Fruit fly (Drosophila melanogaster) whole organism, embryonic: ENCODE measurements around the gene CG32055.

ENCODE experiments used
- Blimp-1 ChIP-seq: fragments of 200-800 bp; sonication (Bioruptor generic); optimal IDR thresholded peaks from 3 replicates; lab custom pipeline; 2018; ENCODE audit warnings: missing biosample characterization, missing genetic modification characterization, mild to moderate bottlenecking, moderate library complexity, missing genetic modification reagents
- CG12236 ChIP-seq: fragments of 200-800 bp; sonication (Bioruptor generic); optimal IDR thresholded peaks from 2 replicates; lab custom pipeline; 2016; ENCODE audit warnings: missing biosample characterization, missing genetic modification characterization
- CG12942 ChIP-seq: fragments of 200-800 bp; sonication (Bioruptor generic); optimal IDR thresholded peaks from 3 replicates; lab custom pipeline; 2016; ENCODE audit warnings: missing biosample characterization, missing genetic modification characterization
- CG13123 ChIP-seq: fragments of 200-800 bp; sonication (Bioruptor generic); optimal IDR thresholded peaks from 2 replicates; lab custom pipeline; 2016; ENCODE audit warnings: missing biosample characterization, missing genetic modification characterization
- CG14860 ChIP-seq: fragments of 200-800 bp; sonication (Bioruptor generic); IDR thresholded peaks from 3 replicates; pipeline ENCODE4 v1.3.6; 2022; ENCODE audit warnings: missing biosample characterization, missing genetic modification characterization; ENCODE audit not compliant: partially characterized antibody
- CG1602 ChIP-seq: fragments of 200-800 bp; sonication (Bioruptor generic); optimal IDR thresholded peaks from 3 replicates; lab custom pipeline; 2016; ENCODE audit warnings: missing biosample characterization, missing genetic modification characterization
- CG17361 ChIP-seq: fragments of 200-800 bp; sonication (Bioruptor generic); IDR thresholded peaks from 3 replicates; pipeline ENCODE4 v1.3.6; 2022; ENCODE audit warnings: missing biosample characterization, missing genetic modification characterization
- CG17385 ChIP-seq: fragments of 200-800 bp; sonication (Bioruptor generic); optimal IDR thresholded peaks from 3 replicates; lab custom pipeline; 2018; ENCODE audit warnings: missing biosample characterization, mild to moderate bottlenecking, missing genetic modification characterization
- CG17829 ChIP-seq: fragments of 200-800 bp; optimal IDR thresholded peaks from 2 replicates; lab custom pipeline; 2019; ENCODE audit warnings: missing biosample characterization, mild to moderate bottlenecking, missing genetic modification characterization, moderate library complexity
- CG18262 ChIP-seq: fragments of 200-800 bp; optimal IDR thresholded peaks from 3 replicates; lab custom pipeline; 2019; ENCODE audit warnings: missing biosample characterization, mild to moderate bottlenecking, missing genetic modification characterization, moderate library complexity
- CG2678 ChIP-seq: fragments of 200-800 bp; sonication (Bioruptor generic); optimal IDR thresholded peaks from 3 replicates; lab custom pipeline; 2019; ENCODE audit warnings: missing biosample characterization, mild to moderate bottlenecking, missing genetic modification characterization, moderate library complexity
- CG3163 ChIP-seq: fragments of 200-800 bp; sonication (Bioruptor generic); optimal IDR thresholded peaks from 3 replicates; lab custom pipeline; 2016; ENCODE audit warnings: missing biosample characterization, missing genetic modification characterization
- CG34376 ChIP-seq: fragments of 200-800 bp; sonication (Bioruptor generic); optimal IDR thresholded peaks from 2 replicates; lab custom pipeline; 2018; ENCODE audit warnings: missing biosample characterization, mild to moderate bottlenecking, missing genetic modification characterization
- CG43689 ChIP-seq: fragments of 200-800 bp; sonication (Bioruptor generic); IDR thresholded peaks from 2 replicates; pipeline ENCODE4 v1.3.6; 2022; ENCODE audit warnings: missing biosample characterization, missing genetic modification characterization
- CG8281 ChIP-seq: fragments of 200-800 bp; sonication (Bioruptor generic); optimal IDR thresholded peaks from 2 replicates; lab custom pipeline; 2018; ENCODE audit warnings: missing biosample characterization, mild to moderate bottlenecking, missing genetic modification characterization, moderate library complexity
- Ets65A ChIP-seq: fragments of 200-800 bp; sonication (Bioruptor generic); peaks from one replicate; lab custom pipeline; 2016; ENCODE audit warnings: missing biosample characterization, missing genetic modification characterization
- Ets97D ChIP-seq: fragments of 200-800 bp; sonication (Bioruptor generic); optimal IDR thresholded peaks from 3 replicates; lab custom pipeline; 2016; ENCODE audit warnings: missing biosample characterization, missing genetic modification characterization
- HmgZ ChIP-seq: fragments of 200-800 bp; sonication (Bioruptor generic); optimal IDR thresholded peaks from 2 replicates; lab custom pipeline; 2018; ENCODE audit warnings: missing biosample characterization, mild to moderate bottlenecking, missing genetic modification characterization
- Hr39 ChIP-seq: fragments of >200 bp; optimal IDR thresholded peaks from 2 replicates; lab custom pipeline; 2017
- Hr51 ChIP-seq, 2 experiments: fragments of 200-800 bp; sonication (Bioruptor generic); optimal IDR thresholded peaks; 2 replicates in 1 of 2; 3 replicates in 1 of 2; lab custom pipeline; 2016 to 2018; ENCODE audit warnings: missing biosample characterization in 2 of 2, missing genetic modification characterization in 2 of 2, mild to moderate bottlenecking in 1 of 2, moderate library complexity in 1 of 2
- MBD-R2 ChIP-seq: fragments of 200-800 bp; sonication (Bioruptor generic); IDR thresholded peaks from 2 replicates; pipeline ENCODE4 v1.3.6; 2022; ENCODE audit warnings: missing biosample characterization, missing genetic modification characterization
- Myb ChIP-seq: fragments of 200-800 bp; sonication (Bioruptor generic); optimal IDR thresholded peaks from 2 replicates; lab custom pipeline; 2016; ENCODE audit warnings: missing biosample characterization, missing genetic modification characterization
- NK7.1 ChIP-seq: fragments of 200-800 bp; sonication (Bioruptor generic); optimal IDR thresholded peaks from 3 replicates; lab custom pipeline; 2016; ENCODE audit warnings: missing biosample characterization, missing genetic modification characterization
- Side ChIP-seq: fragments of 200-800 bp; sonication (Bioruptor generic); optimal IDR thresholded peaks from 2 replicates; lab custom pipeline; 2016; ENCODE audit warnings: missing biosample characterization, missing genetic modification characterization
- Taf1 ChIP-seq: fragments of 200-800 bp; sonication (Bioruptor generic); IDR thresholded peaks from 2 replicates; pipeline ENCODE4 v1.3.6; 2022; ENCODE audit warnings: missing biosample characterization, missing genetic modification characterization
- YL-1 ChIP-seq: fragments of 200-800 bp; sonication (Bioruptor generic); optimal IDR thresholded peaks from 3 replicates; lab custom pipeline; 2017; ENCODE audit warnings: missing biosample characterization, mild to moderate bottlenecking, missing genetic modification characterization
- ap ChIP-seq: fragments of 200-800 bp; sonication (Bioruptor generic); IDR thresholded peaks from 2 replicates; pipeline ENCODE4 v1.3.6; 2022; ENCODE audit warnings: missing biosample characterization, missing genetic modification characterization
- bab2 ChIP-seq: fragments of 200-800 bp; sonication (Bioruptor generic); optimal IDR thresholded peaks from 2 replicates; lab custom pipeline; 2016; ENCODE audit warnings: missing biosample characterization, missing genetic modification characterization
- cato ChIP-seq: fragments of 200-800 bp; sonication (Bioruptor generic); optimal IDR thresholded peaks from 2 replicates; lab custom pipeline; 2016; ENCODE audit warnings: missing biosample characterization, missing genetic modification characterization, borderline replicate concordance
- dan ChIP-seq: fragments of 200-800 bp; sonication (Bioruptor generic); IDR thresholded peaks from 2 replicates; pipeline ENCODE4 v1.3.6; 2022; ENCODE audit warnings: missing biosample characterization, missing genetic modification characterization
- exex ChIP-seq: fragments of 200-800 bp; sonication (Bioruptor generic); optimal IDR thresholded peaks from 4 replicates; lab custom pipeline; 2018; ENCODE audit warnings: missing biosample characterization, mild to moderate bottlenecking, missing genetic modification characterization, moderate library complexity
- gfzf ChIP-seq: fragments of 200-800 bp; sonication (Bioruptor generic); optimal IDR thresholded peaks from 2 replicates; lab custom pipeline; 2016; ENCODE audit warnings: missing biosample characterization, mild to moderate bottlenecking, missing genetic modification characterization, moderate library complexity
- gro ChIP-seq: fragments of 200-800 bp; sonication (Bioruptor generic); optimal IDR thresholded peaks from 2 replicates; lab custom pipeline; 2016; ENCODE audit warnings: missing biosample characterization, missing genetic modification characterization
- inv ChIP-seq: fragments of 200-800 bp; sonication (Bioruptor generic); IDR thresholded peaks from 2 replicates; pipeline ENCODE4 v1.3.6; 2022; ENCODE audit warnings: missing biosample characterization, missing genetic modification characterization; ENCODE audit not compliant: partially characterized antibody
- kni ChIP-seq: fragments of 200-800 bp; sonication (Bioruptor generic); optimal IDR thresholded peaks from 3 replicates; lab custom pipeline; 2017; ENCODE audit warnings: mild to moderate bottlenecking, missing biosample characterization, missing genetic modification reagents, missing genetic modification characterization
- lab ChIP-seq: fragments of 200-800 bp; sonication (Bioruptor generic); optimal IDR thresholded peaks from 3 replicates; lab custom pipeline; 2017; ENCODE audit warnings: missing biosample characterization, missing genetic modification characterization, mild to moderate bottlenecking, moderate library complexity, missing genetic modification reagents
- nom ChIP-seq: fragments of 200-800 bp; sonication (Bioruptor generic); optimal IDR thresholded peaks from 2 replicates; lab custom pipeline; 2017; ENCODE audit warnings: missing biosample characterization, missing genetic modification characterization, mild to moderate bottlenecking, moderate library complexity, missing genetic modification reagents
- onecut ChIP-seq: fragments of 200-800 bp; sonication (Bioruptor generic); IDR thresholded peaks from 2 replicates; pipeline ENCODE4 v1.3.6; 2022; ENCODE audit warnings: missing biosample characterization, missing genetic modification characterization
- otp ChIP-seq: fragments of 200-800 bp; sonication (Bioruptor generic); IDR thresholded peaks from 3 replicates; pipeline ENCODE4, ENCODE4 v1.3.6; 2022; ENCODE audit warnings: missing biosample characterization, missing genetic modification characterization
- psq ChIP-seq: fragments of 200-800 bp; sonication (Bioruptor generic); optimal IDR thresholded peaks from 2 replicates; lab custom pipeline; 2017; ENCODE audit warnings: missing biosample characterization, missing genetic modification characterization
- run ChIP-seq: fragments of 200-800 bp; sonication (Bioruptor generic); optimal IDR thresholded peaks from 3 replicates; lab custom pipeline; 2018; ENCODE audit warnings: missing biosample characterization, mild to moderate bottlenecking, missing genetic modification characterization
- sd ChIP-seq: fragments of 200-800 bp; sonication (Bioruptor generic); optimal IDR thresholded peaks from 3 replicates; lab custom pipeline; 2018; ENCODE audit warnings: missing biosample characterization, mild to moderate bottlenecking, missing genetic modification characterization, moderate library complexity
- sisA ChIP-seq: fragments of 200-800 bp; sonication (Bioruptor generic); IDR thresholded peaks from 2 replicates; pipeline ENCODE4 v1.3.6; 2022; ENCODE audit warnings: missing biosample characterization, missing genetic modification characterization
- sob ChIP-seq: fragments of 200-800 bp; sonication (Bioruptor generic); IDR thresholded peaks from 2 replicates; pipeline ENCODE4 v1.3.6; 2022; ENCODE audit warnings: missing biosample characterization, missing genetic modification characterization
- toy ChIP-seq: fragments of 200-800 bp; sonication (Bioruptor generic); IDR thresholded peaks from 2 replicates; pipeline ENCODE4 v1.3.6; 2022; ENCODE audit warnings: missing biosample characterization, missing genetic modification characterization
- ttk ChIP-seq: fragments of 200-800 bp; sonication (Bioruptor generic); IDR thresholded peaks from 2 replicates; pipeline ENCODE4 v2.1.2; 2022; ENCODE audit warnings: missing biosample characterization, missing genetic modification characterization
- unc-4 ChIP-seq: fragments of 200-800 bp; sonication (Bioruptor generic); IDR thresholded peaks from 2 replicates; pipeline ENCODE4 v1.3.6; 2022; ENCODE audit warnings: missing biosample characterization, missing genetic modification characterization; ENCODE audit not compliant: partially characterized antibody
- vfl ChIP-seq: fragments of 200-800 bp; sonication (Bioruptor generic); optimal IDR thresholded peaks from 2 replicates; lab custom pipeline; 2016; ENCODE audit warnings: missing biosample characterization, missing genetic modification characterization
- vvl ChIP-seq: fragments of 200-800 bp; sonication (Bioruptor generic); IDR thresholded peaks from 2 replicates; pipeline ENCODE4 v1.3.6; 2022; ENCODE audit warnings: missing biosample characterization, missing genetic modification characterization
- wdn ChIP-seq: fragments of 200-800 bp; sonication (Bioruptor generic); IDR thresholded peaks from 2 replicates; pipeline ENCODE4 v1.3.6; 2022; ENCODE audit warnings: missing biosample characterization, missing genetic modification characterization
- zfh2 ChIP-seq: fragments of 200-800 bp; sonication (Bioruptor generic); optimal IDR thresholded peaks from 2 replicates; lab custom pipeline; 2016; ENCODE audit warnings: missing biosample characterization, missing genetic modification characterization

CG32055 gene

dm6 chr3L:10205823-10206222, 14.1 kb downstream of the CG32055 start:
- peak; percentile 7 for TF ChIP-seq Ets65A (GFP tag; lab: Kevin White, UChicago)
- no peak for TF ChIP-seq CG3163 (GFP tag; lab: Kevin White, UChicago)
- TF ChIP-seq nom: no peak
- TF ChIP-seq kni (GFP tag; lab: Kevin White, UChicago): peak; percentile 52
- TF ChIP-seq CG12942: no peak
- no peak for TF ChIP-seq CG17361 (GFP tag; lab: Robert Waterston, UW)
- no peak for TF ChIP-seq Hr39 (lab: Kevin White, UChicago)
- no peak for TF ChIP-seq exex (tag; lab: Kevin White, UChicago)
- TF ChIP-seq CG8281 (tag; lab: Kevin White, UChicago): peak; percentile 80
- no peak for TF ChIP-seq toy (GFP tag; lab: Robert Waterston, UW)
- peak; percentile 63 for TF ChIP-seq Blimp-1
- TF ChIP-seq CG1602 (GFP tag; lab: Kevin White, UChicago): no peak
- TF ChIP-seq HmgZ (tag; lab: Kevin White, UChicago): no peak
- no peak for TF ChIP-seq psq
- no peak for TF ChIP-seq wdn (GFP tag; lab: Robert Waterston, UW)
- TF ChIP-seq, all 482 proteins: peak for 4

- TF ChIP-seq CG17829 (tag; lab: Kevin White, UChicago) (no peak), vvl (GFP tag; lab: Robert Waterston, UW) (peak; percentile 60; the same call in 1 of the 2 replicates), gfzf (GFP tag; lab: Kevin White, UChicago) (no peak), YL-1 (GFP tag; lab: Kevin White, UChicago) (no peak), onecut (GFP tag; lab: Robert Waterston, UW) (peak; percentile 38; the same call in 1 of the 2 replicates), inv (no peak), CG2678 (tag; lab: Kevin White, UChicago) (no peak), run (tag; lab: Kevin White, UChicago) (no peak), ttk (GFP tag; lab: Robert Waterston, UW) (no peak), CG14860 (GFP tag; lab: Robert Waterston, UW) (no peak), gro (no peak), Ets65A (GFP tag; lab: Kevin White, UChicago) (peak; percentile 9), Taf1 (GFP tag; lab: Robert Waterston, UW) (no peak), cato (GFP tag; lab: Kevin White, UChicago) (no peak), sd (tag; lab: Kevin White, UChicago) (peak; percentile 9), CG34376 (GFP tag; lab: Kevin White, UChicago) (no peak), Ets97D (GFP tag; lab: Kevin White, UChicago) (no peak), zfh2 (GFP tag; lab: Kevin White, UChicago) (no peak), MBD-R2 (GFP tag; lab: Robert Waterston, UW) (no peak), NK7.1 (GFP tag; lab: Kevin White, UChicago) (no peak), otp (GFP tag; lab: Robert Waterston, UW) (no peak), kni (GFP tag; lab: Kevin White, UChicago) (peak; percentile 85), CG18262 (tag; lab: Kevin White, UChicago) (no peak), Side (GFP tag; lab: Kevin White, UChicago) (no peak), ap (no peak), Myb (GFP tag; lab: Kevin White, UChicago) (no peak)
These were observed 15.3 kb downstream of the CG32055 start for dm6 chr3L:10204669-10205068.

dm6 chr3L:10201655-10202054, 18.3 kb downstream of the CG32055 start, which contains the start of gene ect:
Gene ect (minus strand): TSS chr3L:10201837.
- TF ChIP-seq psq: no peak
- TF ChIP-seq bab2 (GFP tag; lab: Kevin White, UChicago): no peak
- TF ChIP-seq CG13123 (GFP tag; lab: Kevin White, UChicago): no peak
- no peak for TF ChIP-seq CG17385 (GFP tag; lab: Kevin White, UChicago)
- no peak for TF ChIP-seq sisA (GFP tag; lab: Robert Waterston, UW)
- TF ChIP-seq lab: peak; percentile 11
- TF ChIP-seq sd (tag; lab: Kevin White, UChicago): no peak
- TF ChIP-seq unc-4 (GFP tag; lab: Robert Waterston, UW): no peak
- TF ChIP-seq sob (GFP tag; lab: Robert Waterston, UW): no peak
- TF ChIP-seq dan (GFP tag; lab: Robert Waterston, UW): no peak
- no peak for TF ChIP-seq Hr51 (GFP tag; optimal IDR thresholded peaks at IDR 0.05; lab: Kevin White, UChicago)
- no peak for TF ChIP-seq CG12236 (GFP tag; lab: Kevin White, UChicago)
- TF ChIP-seq vfl (GFP tag; lab: Kevin White, UChicago): no peak
- TF ChIP-seq CG43689 (GFP tag; lab: Robert Waterston, UW): no peak
